Worm (Caenorhabditis elegans): ENCODE data around the gene maph-9.
A peak's percentile ranks its signal among the peaks of the same experiment; 100 is the strongest.

The maph-9 gene

ce11 chrIV:7133983-7134382 is 22.4 kb upstream of the maph-9 start, which contains the start of gene mutd-1:
mutd-1 (minus strand) TSS chrIV:7134083.
- TF ChIP-seq let-607 (tag; optimal IDR thresholded peaks at IDR 0.05): no peak
- TF ChIP-seq nfyb-1 (GFP tag; IDR thresholded peaks at IDR 0.05): 0 out of 2 replicates have a peak, but pooled peaks have one; percentile 15
- no peak for TF ChIP-seq Y79H2A.3 (GFP tag; conservative IDR thresholded peaks at IDR 0.05)

DNA sequence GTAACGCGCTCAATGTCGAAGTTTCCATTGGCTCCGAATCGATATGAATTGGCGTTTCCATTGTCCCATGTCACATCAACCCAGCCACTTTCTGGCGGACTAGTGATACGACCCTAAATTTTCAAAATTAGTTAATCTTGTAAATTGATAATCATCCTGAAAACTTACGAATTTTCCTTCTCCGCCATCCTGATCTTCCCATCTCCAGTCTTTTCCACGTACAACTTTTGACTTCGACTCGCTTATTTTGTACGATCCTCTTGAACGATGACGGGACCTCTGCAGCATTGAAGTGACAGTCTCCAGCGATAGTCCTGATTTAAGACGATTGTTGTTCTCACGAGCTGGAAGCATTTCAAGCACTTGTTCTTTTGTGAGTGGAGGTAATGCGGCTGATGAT is 17.3 kb upstream of the maph-9 start:
- no peak for TF ChIP-seq nhr-90 (tag; optimal IDR thresholded peaks at IDR 0.05)
- TF ChIP-seq D2030.7 (GFP tag; IDR thresholded peaks at IDR 0.05): no peak
- no peak for TF ChIP-seq ztf-3 (GFP tag; optimal IDR thresholded peaks at IDR 0.05)
- no peak for TF ChIP-seq unc-130 (GFP tag; optimal IDR thresholded peaks at IDR 0.05)
- no peak for TF ChIP-seq K11D2.4 (GFP tag; IDR thresholded peaks at IDR 0.05)
- TF ChIP-seq efl-1 (GFP tag; optimal IDR thresholded peaks at IDR 0.05): no peak
- TF ChIP-seq hlh-12 (tag; optimal IDR thresholded peaks at IDR 0.05): no peak
- TF ChIP-seq let-607 (tag; optimal IDR thresholded peaks at IDR 0.05): no peak
- no peak for TF ChIP-seq tbp1 (GFP tag; optimal IDR thresholded peaks at IDR 0.05)
- TF ChIP-seq ceh-91 (GFP tag; IDR thresholded peaks at IDR 0.05): no peak
- no peak for TF ChIP-seq madf-3 (GFP tag; IDR thresholded peaks at IDR 0.05)
- TF ChIP-seq ztf-26 (tag; optimal IDR thresholded peaks at IDR 0.05): no peak
- no peak for TF ChIP-seq pbrm-1 (GFP tag; IDR thresholded peaks at IDR 0.05)

DNA sequence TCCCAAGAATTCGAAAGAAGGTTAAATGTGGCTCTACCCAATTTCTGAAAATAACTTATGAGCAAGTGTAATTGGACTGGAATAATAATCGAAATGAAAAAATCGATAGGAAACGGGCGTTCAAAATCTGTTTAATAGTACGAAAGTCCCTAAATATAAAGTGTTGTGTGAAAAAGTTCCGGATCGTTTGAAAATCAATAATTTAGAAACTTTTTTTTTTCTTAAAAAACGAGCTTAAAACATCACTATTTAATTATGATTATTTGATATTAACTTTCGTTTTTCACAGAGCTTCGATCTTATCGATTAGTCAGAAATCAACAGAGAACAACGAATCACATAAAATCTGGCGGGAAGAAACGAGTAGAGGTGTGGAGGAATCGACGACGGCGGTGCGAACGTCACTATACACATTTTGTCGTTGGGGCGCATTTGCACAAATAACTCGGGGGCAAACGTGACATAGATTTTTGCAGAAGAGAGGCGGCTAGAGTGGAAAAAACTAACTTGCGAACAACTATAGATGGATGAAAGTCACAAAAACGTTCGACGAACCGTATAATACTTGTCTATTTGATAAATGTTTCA is 11.7 kb upstream of the maph-9 start, which contains the start of gene hecd-1:
hecd-1 (minus strand) TSS at position 51 of the 588 bp plus-strand sequence.
- TF ChIP-seq sdz-38 (tag; optimal IDR thresholded peaks at IDR 0.05): no peak
- no peak for TF ChIP-seq lag-1 (GFP tag; IDR thresholded peaks at IDR 0.05)
- TF ChIP-seq atf-7 (tag; optimal IDR thresholded peaks at IDR 0.05): no peak
- TF ChIP-seq nhr-80 (tag; optimal IDR thresholded peaks at IDR 0.05): peak; percentile 16
- peak in 1 of 2 experiments; percentile 11 for TF ChIP-seq let-607 (tag; optimal IDR thresholded peaks at IDR 0.05)
- TF ChIP-seq B0019.2 (GFP tag; conservative IDR thresholded peaks at IDR 0.05): no peak
- peak; percentile 24 for TF ChIP-seq attf-5 (GFP tag; optimal IDR thresholded peaks at IDR 0.05)
- TF ChIP-seq lin-35 (GFP tag; optimal IDR thresholded peaks at IDR 0.05): no peak
- no peak for TF ChIP-seq mxl-1 (tag; optimal IDR thresholded peaks at IDR 0.05)
- no peak for TF ChIP-seq F37B4.10 (GFP tag; IDR thresholded peaks at IDR 0.05)
- TF ChIP-seq him-1 (tag; optimal IDR thresholded peaks at IDR 0.05): no peak
- no peak for TF ChIP-seq Y67H2A.10 (GFP tag; conservative IDR thresholded peaks at IDR 0.05)
- no peak for TF ChIP-seq egl-44 (GFP tag; IDR thresholded peaks at IDR 0.05)
- TF ChIP-seq mcd-1 (GFP tag; IDR thresholded peaks at IDR 0.05): peak; percentile 35
- TF ChIP-seq mel-28 (tag; optimal IDR thresholded peaks at IDR 0.05; ENCODE audit: borderline replicate concordance): no peak
- TF ChIP-seq ZK185.1 (tag; optimal IDR thresholded peaks at IDR 0.05; ENCODE audit: poor library complexity, severe bottlenecking): no peak
- peak; percentile 56 for TF ChIP-seq F23B12.7 (tag; optimal IDR thresholded peaks at IDR 0.05; ENCODE audit: insufficient read depth)

DNA sequence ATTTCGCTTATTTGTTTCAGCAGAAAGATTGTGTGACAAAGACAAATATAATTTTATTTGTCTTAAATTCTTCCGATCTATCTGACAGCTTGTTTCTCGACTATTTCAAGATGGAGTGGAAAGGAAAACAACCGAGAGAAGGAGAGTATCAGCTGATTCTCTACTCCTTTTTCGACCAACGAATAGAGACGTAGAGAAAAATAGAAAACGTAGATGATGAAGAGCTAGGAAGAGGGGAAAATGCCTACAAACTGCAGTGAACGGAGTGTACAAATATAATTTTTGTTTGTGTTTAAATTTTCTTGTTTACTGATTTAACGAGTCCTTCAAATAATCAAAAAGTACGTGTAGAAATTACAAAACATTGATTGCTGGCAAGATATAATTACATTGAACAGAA is 8.7 kb upstream of the maph-9 start:
- TF ChIP-seq cebp-1 (GFP tag; IDR thresholded peaks at IDR 0.05) (no peak), cebp-1 (tag; optimal IDR thresholded peaks at IDR 0.05) (peak; percentile 26), pha-4 (tag; optimal IDR thresholded peaks at IDR 0.05) (peak; percentile 68), hmg-1.2 (GFP tag; IDR thresholded peaks at IDR 0.05) (peak; percentile 50; the same call in 1 of the 2 replicates), nhr-120 (GFP tag; IDR thresholded peaks at IDR 0.05) (no peak), ZK185.1 (tag; optimal IDR thresholded peaks at IDR 0.05; ENCODE audit: poor library complexity, severe bottlenecking) (peak; percentile 2), ama-1 (optimal IDR thresholded peaks at IDR 0.05) (no peak), ama-1 (GFP tag; optimal IDR thresholded peaks at IDR 0.05) (no peak), nhr-80 (tag; optimal IDR thresholded peaks at IDR 0.05) (peak; percentile 24)

All from whole organism, young adult.